Comparison of ENCODE assay signal across 5 fruit fly cellular contexts in the genomic region with DNA sequence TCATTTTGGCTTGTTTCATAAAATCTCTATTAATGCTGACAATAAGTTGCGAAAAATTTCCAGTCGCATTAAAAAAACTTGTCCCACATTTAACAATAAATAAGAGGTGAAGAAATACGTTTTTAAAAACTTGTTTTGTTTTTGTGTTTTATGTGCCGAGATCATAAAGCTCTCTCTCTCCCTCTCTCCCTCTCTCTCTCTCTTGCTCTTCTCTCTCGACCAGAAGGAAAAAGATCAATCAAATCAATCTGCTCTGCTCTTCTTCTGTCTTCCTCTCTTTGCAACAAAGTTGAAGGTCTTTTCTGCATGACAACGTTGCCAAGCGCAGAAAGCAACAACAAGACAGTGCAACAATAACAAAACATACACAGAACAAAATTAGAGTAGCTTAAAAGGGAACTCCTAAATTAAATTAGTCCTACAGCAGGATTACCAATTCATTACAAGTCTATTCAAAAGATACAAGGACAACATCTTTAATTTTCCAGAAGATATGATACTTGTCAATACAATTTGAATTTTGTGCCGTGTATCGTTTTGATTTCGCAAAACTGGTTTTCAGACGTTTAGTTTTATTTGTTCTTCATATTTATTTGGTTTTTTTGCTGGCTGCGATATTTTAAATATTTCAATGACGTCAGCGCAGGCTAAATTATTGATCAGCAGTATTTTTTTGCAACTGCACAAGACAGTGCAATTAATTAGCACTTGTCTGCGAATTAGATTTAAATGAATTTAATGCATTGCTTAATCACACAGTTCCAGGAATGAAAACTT.
TF ChIP-seq lines count a peak whose summit lies in the region.

No protein-coding gene starts in this region.

- peak; percentile 16 for TF ChIP-seq CTCF in whole organism, embryonic (GFP tag; optimal IDR thresholded peaks at IDR 0.05; lab: Kevin White, UChicago)

TF ChIP-seq in whole organism, adult, 20 proteins besides CTCF, POLR2A, EP300 and RAD21 (continues in another document):
- TF ChIP-seq CG12768 (GFP tag; optimal IDR thresholded peaks at IDR 0.05; lab: Kevin White, UChicago) (no peak), kay (GFP tag; lab: Kevin White, UChicago; ENCODE audit: borderline replicate concordance) (peak; percentile 66), Clk (GFP tag; optimal IDR thresholded peaks at IDR 0.05; lab: Kevin White, UChicago) (no peak), cic (GFP tag; optimal IDR thresholded peaks at IDR 0.05; lab: Kevin White, UChicago) (no peak), CG7045 (GFP tag; optimal IDR thresholded peaks at IDR 0.05; lab: Kevin White, UChicago) (peak; percentile 31), CG11617 (GFP tag; optimal IDR thresholded peaks at IDR 0.05; lab: Kevin White, UChicago) (peak; percentile 44), CG1620 (GFP tag; optimal IDR thresholded peaks at IDR 0.05; lab: Kevin White, UChicago) (peak; percentile 75), CG5204 (GFP tag; optimal IDR thresholded peaks at IDR 0.05; lab: Kevin White, UChicago) (peak; percentile 37), bab1 (GFP tag; optimal IDR thresholded peaks at IDR 0.05; lab: Kevin White, UChicago) (peak; percentile 94), toe (GFP tag; optimal IDR thresholded peaks at IDR 0.05; lab: Kevin White, UChicago) (no peak), Hr96 (GFP tag; optimal IDR thresholded peaks at IDR 0.05; lab: Kevin White, UChicago) (no peak), tj (GFP tag; optimal IDR thresholded peaks at IDR 0.05; lab: Kevin White, UChicago) (peak; percentile 97), CG14711 (tag; optimal IDR thresholded peaks at IDR 0.05; lab: Kevin White, UChicago) (peak; percentile 87), CG33017 (tag; optimal IDR thresholded peaks at IDR 0.05; lab: Kevin White, UChicago) (peak; percentile 52), ovo (GFP tag; optimal IDR thresholded peaks at IDR 0.05; lab: Kevin White, UChicago) (no peak), Mnt (GFP tag; optimal IDR thresholded peaks at IDR 0.05; lab: Kevin White, UChicago) (peak; percentile 50)

TF ChIP-seq in whole organism, embryonic, 481 proteins besides CTCF, POLR2A, EP300 and RAD21 (continues in another document):
- TF ChIP-seq CG10565 (GFP tag; optimal IDR thresholded peaks at IDR 0.05; lab: Kevin White, UChicago) (no peak), hth (optimal IDR thresholded peaks at IDR 0.05; lab: Kevin White, UChicago) (no peak), CG12155 (GFP tag; optimal IDR thresholded peaks at IDR 0.05; lab: Kevin White, UChicago) (peak; percentile 65), CG10147 (GFP tag; optimal IDR thresholded peaks at IDR 0.05; lab: Kevin White, UChicago) (peak; percentile 75), CG31441 (GFP tag; IDR thresholded peaks at IDR 0.05; lab: Robert Waterston, UW) (peak; percentile 73), CG6813 (GFP tag; optimal IDR thresholded peaks at IDR 0.05; lab: Kevin White, UChicago) (no peak), CG17385 (GFP tag; optimal IDR thresholded peaks at IDR 0.05; lab: Kevin White, UChicago) (peak; percentile 71), zen (tag; optimal IDR thresholded peaks at IDR 0.05; lab: Kevin White, UChicago) (no peak), croc (GFP tag; conservative IDR thresholded peaks at IDR 0.05; lab: Robert Waterston, UW) (peak; percentile 42; the same call in 2 of the 3 replicates), CG31388 (GFP tag; optimal IDR thresholded peaks at IDR 0.05; lab: Kevin White, UChicago) (no peak), CG6683 (GFP tag; optimal IDR thresholded peaks at IDR 0.05; lab: Kevin White, UChicago) (no peak), CG1602 (GFP tag; optimal IDR thresholded peaks at IDR 0.05; lab: Kevin White, UChicago) (peak; percentile 46), CG12391 (tag; optimal IDR thresholded peaks at IDR 0.05; lab: Kevin White, UChicago) (peak; percentile 76), Hr51 (GFP tag; optimal IDR thresholded peaks at IDR 0.05; lab: Kevin White, UChicago) (peak; percentile 31 to 87), sisA (GFP tag; IDR thresholded peaks at IDR 0.05; lab: Robert Waterston, UW) (peak; percentile 77), CG3281 (GFP tag; optimal IDR thresholded peaks at IDR 0.05; lab: Kevin White, UChicago) (peak; percentile 70)

TF ChIP-seq in whole organism, prepupa, 60 proteins besides CTCF, POLR2A, EP300 and RAD21 (continues in another document):
- TF ChIP-seq cyc (GFP tag; optimal IDR thresholded peaks at IDR 0.05; lab: Kevin White, UChicago), result peak; percentile 98
- TF ChIP-seq CG6276 (GFP tag; optimal IDR thresholded peaks at IDR 0.05; lab: Kevin White, UChicago), result peak; percentile 93
- peak; percentile 94 for TF ChIP-seq CG32006 (GFP tag; optimal IDR thresholded peaks at IDR 0.05; lab: Kevin White, UChicago)
- peak; percentile 89 for TF ChIP-seq Sox15 (GFP tag; optimal IDR thresholded peaks at IDR 0.05; lab: Kevin White, UChicago)
- peak; percentile 95 for TF ChIP-seq CG6854 (GFP tag; optimal IDR thresholded peaks at IDR 0.05; lab: Kevin White, UChicago)
- peak; percentile 96 for TF ChIP-seq CG15336 (GFP tag; IDR thresholded peaks at IDR 0.05; lab: Robert Waterston, UW)
- peak; percentile 97 for TF ChIP-seq CG3919 (GFP tag; optimal IDR thresholded peaks at IDR 0.05; lab: Kevin White, UChicago)
- TF ChIP-seq CG8319 (GFP tag; optimal IDR thresholded peaks at IDR 0.05; lab: Kevin White, UChicago), result peak; percentile 95
- TF ChIP-seq salr (GFP tag; optimal IDR thresholded peaks at IDR 0.05; lab: Kevin White, UChicago), result peak; percentile 94 to 95
- TF ChIP-seq CG31627 (GFP tag; optimal IDR thresholded peaks at IDR 0.05; lab: Kevin White, UChicago), result peak; percentile 98
- peak; percentile 96 for TF ChIP-seq CG6792 (GFP tag; optimal IDR thresholded peaks at IDR 0.05; lab: Kevin White, UChicago)
- peak; percentile 95 for TF ChIP-seq CG6808 (GFP tag; optimal IDR thresholded peaks at IDR 0.05; lab: Kevin White, UChicago)
- TF ChIP-seq Ets96B (tag; optimal IDR thresholded peaks at IDR 0.05; lab: Kevin White, UChicago), result peak; percentile 96
- TF ChIP-seq Smox (GFP tag; optimal IDR thresholded peaks at IDR 0.05; lab: Kevin White, UChicago), result peak; percentile 98
- TF ChIP-seq Eip93F (GFP tag; optimal IDR thresholded peaks at IDR 0.05; lab: Kevin White, UChicago), result peak; percentile 75
- TF ChIP-seq CG8119 (GFP tag; IDR thresholded peaks at IDR 0.05; lab: Robert Waterston, UW), result peak; percentile 93
- peak; percentile 95 for TF ChIP-seq CG1621 (tag; optimal IDR thresholded peaks at IDR 0.05; lab: Kevin White, UChicago)

TF ChIP-seq in whole organism, pupa, 21 proteins besides CTCF, POLR2A, EP300 and RAD21 (continues in another document):
- TF ChIP-seq CG14655 (GFP tag; optimal IDR thresholded peaks at IDR 0.05; lab: Kevin White, UChicago), result peak; percentile 96
- TF ChIP-seq CG10348 (GFP tag; IDR thresholded peaks at IDR 0.05; lab: Robert Waterston, UW), result peak; percentile 65
- TF ChIP-seq CG12605 (GFP tag; IDR thresholded peaks at IDR 0.05; lab: Robert Waterston, UW), result peak; percentile 95
- peak; percentile 89 for TF ChIP-seq CG13204 (GFP tag; optimal IDR thresholded peaks at IDR 0.05; lab: Kevin White, UChicago)
- TF ChIP-seq CG17806 (tag; optimal IDR thresholded peaks at IDR 0.05; lab: Kevin White, UChicago), result peak; percentile 97
- TF ChIP-seq Snoo (tag; optimal IDR thresholded peaks at IDR 0.05; lab: Kevin White, UChicago), result peak; percentile 84
- peak; percentile 96 for TF ChIP-seq Pif1B (GFP tag; optimal IDR thresholded peaks at IDR 0.05; lab: Kevin White, UChicago)
- peak; percentile 97 for TF ChIP-seq Pif1A (GFP tag; optimal IDR thresholded peaks at IDR 0.05; lab: Kevin White, UChicago)
- peak; percentile 90 for TF ChIP-seq D1 (tag; optimal IDR thresholded peaks at IDR 0.05; lab: Kevin White, UChicago)
- peak; percentile 95 for TF ChIP-seq gl (tag; optimal IDR thresholded peaks at IDR 0.05; lab: Kevin White, UChicago)
- peak; percentile 95 for TF ChIP-seq Ets98B (GFP tag; IDR thresholded peaks at IDR 0.05; lab: Robert Waterston, UW)
- TF ChIP-seq CG9948 (tag; optimal IDR thresholded peaks at IDR 0.05; lab: Kevin White, UChicago), result peak; percentile 95
- peak; percentile 87 for TF ChIP-seq fd96Ca (GFP tag; IDR thresholded peaks at IDR 0.05; lab: Robert Waterston, UW)
- TF ChIP-seq EcR (GFP tag; optimal IDR thresholded peaks at IDR 0.05; lab: Kevin White, UChicago), result peak; percentile 92
- TF ChIP-seq CG15710 (tag; optimal IDR thresholded peaks at IDR 0.05; lab: Kevin White, UChicago), result peak; percentile 97
- peak; percentile 88 for TF ChIP-seq rn (GFP tag; IDR thresholded peaks at IDR 0.05; lab: Robert Waterston, UW)
- peak; percentile 93 for TF ChIP-seq CG8301 (tag; optimal IDR thresholded peaks at IDR 0.05; lab: Kevin White, UChicago)
- TF ChIP-seq CG32121 (GFP tag; IDR thresholded peaks at IDR 0.05; lab: Robert Waterston, UW), result peak; percentile 95
- peak; percentile 98 for TF ChIP-seq CG4496 (GFP tag; IDR thresholded peaks at IDR 0.05; lab: Robert Waterston, UW)

TF ChIP-seq in whole organism, wandering third instar larva, 38 proteins besides CTCF, POLR2A, EP300 and RAD21 (continues in another document):
- no peak for TF ChIP-seq Abd-B (GFP tag; optimal IDR thresholded peaks at IDR 0.05; lab: Kevin White, UChicago)
- TF ChIP-seq Sp1 (GFP tag; optimal IDR thresholded peaks at IDR 0.05; lab: Kevin White, UChicago), result peak; percentile 95
- TF ChIP-seq dmrt93B (GFP tag; optimal IDR thresholded peaks at IDR 0.05; lab: Kevin White, UChicago), result peak; percentile 90
- no peak for TF ChIP-seq CrebA (GFP tag; optimal IDR thresholded peaks at IDR 0.05; lab: Kevin White, UChicago; ENCODE audit: borderline replicate concordance)
- no peak for TF ChIP-seq tai (GFP tag; optimal IDR thresholded peaks at IDR 0.05; lab: Kevin White, UChicago)
- peak; percentile 98 for TF ChIP-seq HLH106 (tag; optimal IDR thresholded peaks at IDR 0.05; lab: Kevin White, UChicago)
- peak; percentile 74 for TF ChIP-seq Rel (GFP tag; optimal IDR thresholded peaks at IDR 0.05; lab: Kevin White, UChicago)
- TF ChIP-seq Rel (tag; optimal IDR thresholded peaks at IDR 0.05; lab: Kevin White, UChicago), result peak; percentile 87
- TF ChIP-seq Hnf4 (GFP tag; optimal IDR thresholded peaks at IDR 0.05; lab: Kevin White, UChicago), result peak; percentile 98
- peak; percentile 95 for TF ChIP-seq CG9705 (GFP tag; optimal IDR thresholded peaks at IDR 0.05; lab: Kevin White, UChicago)
- no peak for TF ChIP-seq Myc (optimal IDR thresholded peaks at IDR 0.05; lab: Kevin White, UChicago)
- TF ChIP-seq dsf (GFP tag; optimal IDR thresholded peaks at IDR 0.05; lab: Kevin White, UChicago; ENCODE audit: borderline replicate concordance), result peak; percentile 83
- peak; percentile 96 for TF ChIP-seq rgr (GFP tag; optimal IDR thresholded peaks at IDR 0.05; lab: Kevin White, UChicago)
- TF ChIP-seq brk (GFP tag; optimal IDR thresholded peaks at IDR 0.05; lab: Kevin White, UChicago), result peak; percentile 90
- peak; percentile 36 for TF ChIP-seq Dfd (GFP tag; optimal IDR thresholded peaks at IDR 0.05; lab: Kevin White, UChicago)
- peak; percentile 76 for TF ChIP-seq Dif (GFP tag; optimal IDR thresholded peaks at IDR 0.05; lab: Kevin White, UChicago; ENCODE audit: partially characterized antibody)
- peak; percentile 95 for TF ChIP-seq Jra (GFP tag; optimal IDR thresholded peaks at IDR 0.05; lab: Kevin White, UChicago)
- TF ChIP-seq br (GFP tag; optimal IDR thresholded peaks at IDR 0.05; lab: Kevin White, UChicago), result peak; percentile 97
- TF ChIP-seq sv (GFP tag; optimal IDR thresholded peaks at IDR 0.05; lab: Kevin White, UChicago), result peak; percentile 76
- TF ChIP-seq fru (GFP tag; optimal IDR thresholded peaks at IDR 0.05; lab: Kevin White, UChicago), result peak; percentile 96
